Worm (Caenorhabditis elegans) whole organism, early embryonic: Measurements from ENCODE around the gene fbxa-25.

Experiments used
- ama-1 ChIP-seq: fragments of 150-350 bp; optimal IDR thresholded peaks from 2 replicates; lab custom pipeline; 2014
- pes-1 ChIP-seq: fragments of 200-800 bp; sonication (Bioruptor generic); IDR thresholded peaks from 2 replicates; pipeline ENCODE4 v1.3.6; 2022; ENCODE audit warnings: missing genetic modification reagents, missing genetic modification characterization, missing compliant biosample characterization

DNA sequence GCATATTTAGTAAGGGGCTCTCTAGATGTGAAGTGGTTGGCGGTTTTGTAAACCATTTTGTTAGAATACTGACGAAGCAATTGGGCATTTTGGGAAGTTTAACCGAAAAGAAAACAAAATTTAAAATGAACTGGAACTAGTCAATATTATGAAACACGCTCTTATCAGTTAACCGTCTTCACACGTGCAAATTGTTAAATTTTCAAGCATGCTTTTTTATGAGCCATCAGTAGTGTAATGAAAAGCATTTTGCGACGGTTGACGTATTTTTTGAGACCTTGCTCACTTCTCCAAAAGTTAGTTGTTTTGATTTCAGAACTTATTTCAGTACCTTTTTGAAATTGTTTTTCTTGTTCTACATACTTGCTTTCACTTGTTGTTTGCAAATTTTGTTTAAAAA, at the start of gene fbxa-25:
- TF ChIP-seq ama-1 (lab: Kevin White, UChicago) (no peak), pes-1 (GFP tag; lab: Robert Waterston, UW) (no peak)
